Fruit fly (Drosophila melanogaster) whole organism, embryonic: ENCODE measurements around the gene Trm7-32.

ENCODE experiments used
- Atf3 ChIP-seq: fragments of 200-800 bp; sonication (Bioruptor generic); optimal IDR thresholded peaks from 3 replicates; lab custom pipeline; 2016; ENCODE audit warnings: missing biosample characterization, missing genetic modification characterization
- CG10267 ChIP-seq: fragments of 200-800 bp; sonication (Bioruptor generic); optimal IDR thresholded peaks from 2 replicates; lab custom pipeline; 2018; ENCODE audit warnings: missing biosample characterization, mild to moderate bottlenecking, missing genetic modification characterization, moderate library complexity
- CG10321 ChIP-seq: fragments of 200-800 bp; sonication (Bioruptor generic); IDR thresholded peaks from 2 replicates; pipeline ENCODE4 v1.3.6; 2022; ENCODE audit warnings: missing biosample characterization, missing genetic modification characterization
- CG11085 ChIP-seq: fragments of 200-800 bp; sonication (Bioruptor generic); IDR thresholded peaks from 2 replicates; pipeline ENCODE4 v1.3.6; 2022; ENCODE audit warnings: missing biosample characterization, missing genetic modification characterization
- CG11696 ChIP-seq: fragments of 200-800 bp; sonication (Bioruptor generic); IDR thresholded peaks from 2 replicates; pipeline ENCODE4 v1.3.6; 2022; ENCODE audit warnings: missing biosample characterization, missing genetic modification characterization
- CG12942 ChIP-seq: fragments of 200-800 bp; sonication (Bioruptor generic); optimal IDR thresholded peaks from 3 replicates; lab custom pipeline; 2016; ENCODE audit warnings: missing biosample characterization, missing genetic modification characterization
- CG13775 ChIP-seq: fragments of 200-800 bp; sonication (Bioruptor generic); optimal IDR thresholded peaks from 3 replicates; lab custom pipeline; 2017; ENCODE audit warnings: missing biosample characterization, mild to moderate bottlenecking, missing genetic modification characterization
- CG16863 ChIP-seq: fragments of 200-800 bp; sonication (Bioruptor generic); optimal IDR thresholded peaks from 3 replicates; lab custom pipeline; 2016; ENCODE audit warnings: missing biosample characterization, missing genetic modification characterization
- CG18764 ChIP-seq: fragments of 200-800 bp; sonication (Bioruptor generic); optimal IDR thresholded peaks from 3 replicates; lab custom pipeline; 2016; ENCODE audit warnings: missing biosample characterization, missing genetic modification characterization
- CG2120 ChIP-seq: fragments of 200-800 bp; sonication (Bioruptor generic); optimal IDR thresholded peaks from 3 replicates; lab custom pipeline; 2016; ENCODE audit warnings: missing biosample characterization, missing genetic modification characterization
- CG2199 ChIP-seq: fragments of 200-800 bp; sonication (Bioruptor generic); IDR thresholded peaks from 3 replicates; pipeline ENCODE4 v1.3.6; 2022; ENCODE audit warnings: missing biosample characterization, missing genetic modification characterization
- CG2875 ChIP-seq: fragments of 200-800 bp; sonication (Bioruptor generic); optimal IDR thresholded peaks from 2 replicates; lab custom pipeline; 2017; ENCODE audit warnings: missing biosample characterization, mild to moderate bottlenecking, missing genetic modification characterization, missing genetic modification reagents
- CG30431 ChIP-seq: fragments of 200-800 bp; sonication (Bioruptor generic); optimal IDR thresholded peaks from 2 replicates; lab custom pipeline; 2017; ENCODE audit warnings: missing biosample characterization, missing genetic modification characterization
- CG3163 ChIP-seq: fragments of 200-800 bp; sonication (Bioruptor generic); optimal IDR thresholded peaks from 3 replicates; lab custom pipeline; 2016; ENCODE audit warnings: missing biosample characterization, missing genetic modification characterization
- CG33213 ChIP-seq: fragments of 200-800 bp; sonication (Bioruptor generic); optimal IDR thresholded peaks from 3 replicates; lab custom pipeline; 2016; ENCODE audit warnings: missing biosample characterization, missing genetic modification characterization
- CG3726 ChIP-seq: fragments of 200-800 bp; sonication (Bioruptor generic); IDR thresholded peaks from 3 replicates; pipeline ENCODE4, ENCODE4 v1.3.6; 2022; ENCODE audit warnings: missing biosample characterization, missing genetic modification characterization
- CG4424 ChIP-seq: fragments of 200-800 bp; sonication (Bioruptor generic); optimal IDR thresholded peaks from 3 replicates; lab custom pipeline; 2016; ENCODE audit warnings: missing biosample characterization, missing genetic modification characterization
- CG5180 ChIP-seq: fragments of 200-800 bp; sonication (Bioruptor generic); optimal IDR thresholded peaks from 3 replicates; lab custom pipeline; 2017; ENCODE audit warnings: missing biosample characterization, missing genetic modification characterization, mild to moderate bottlenecking, moderate library complexity, missing genetic modification reagents
- CG5245 ChIP-seq: fragments of 200-800 bp; sonication (Bioruptor generic); optimal IDR thresholded peaks from 3 replicates; lab custom pipeline; 2016; ENCODE audit warnings: missing biosample characterization, missing genetic modification characterization
- CG6854 ChIP-seq: fragments of 200-800 bp; sonication (Bioruptor generic); optimal IDR thresholded peaks from 3 replicates; lab custom pipeline; 2017; ENCODE audit warnings: missing biosample characterization, mild to moderate bottlenecking, missing genetic modification characterization
- CTCF ChIP-seq: fragments of 200-800 bp; sonication (Bioruptor generic); optimal IDR thresholded peaks from 2 replicates; lab custom pipeline; 2017; ENCODE audit warnings: missing biosample characterization, mild to moderate bottlenecking, missing genetic modification characterization, moderate library complexity
- Drgx ChIP-seq: fragments of 200-800 bp; sonication (Bioruptor generic); IDR thresholded peaks from 2 replicates; pipeline ENCODE4 v1.3.6; 2022; ENCODE audit warnings: missing biosample characterization, missing genetic modification characterization
- Gsc ChIP-seq: fragments of 200-800 bp; sonication (Bioruptor generic); IDR thresholded peaks from 2 replicates; pipeline ENCODE4 v1.3.6; 2022; ENCODE audit warnings: missing biosample characterization, missing genetic modification characterization
- HHEX ChIP-seq: fragments of 200-800 bp; sonication (Bioruptor generic); optimal IDR thresholded peaks from 3 replicates; lab custom pipeline; 2017; ENCODE audit warnings: missing biosample characterization, mild to moderate bottlenecking, missing genetic modification characterization, missing genetic modification reagents
- HmgZ ChIP-seq: fragments of 200-800 bp; sonication (Bioruptor generic); optimal IDR thresholded peaks from 2 replicates; lab custom pipeline; 2018; ENCODE audit warnings: missing biosample characterization, mild to moderate bottlenecking, missing genetic modification characterization
- Hmr ChIP-seq: fragments of 200-800 bp; sonication (Bioruptor generic); optimal IDR thresholded peaks from 3 replicates; lab custom pipeline; 2017; ENCODE audit warnings: mild to moderate bottlenecking, missing biosample characterization, missing genetic modification reagents, missing genetic modification characterization
- Lhr ChIP-seq: fragments of 200-800 bp; sonication (Bioruptor generic); optimal IDR thresholded peaks from 3 replicates; lab custom pipeline; 2017; ENCODE audit warnings: mild to moderate bottlenecking, missing biosample characterization, missing genetic modification reagents, missing genetic modification characterization
- Mrtf ChIP-seq: fragments of 200-800 bp; sonication (Bioruptor generic); IDR thresholded peaks from 3 replicates; pipeline ENCODE4 v1.3.6; 2022; ENCODE audit warnings: missing biosample characterization, missing genetic modification characterization
- NK7.1 ChIP-seq: fragments of 200-800 bp; sonication (Bioruptor generic); optimal IDR thresholded peaks from 3 replicates; lab custom pipeline; 2016; ENCODE audit warnings: missing biosample characterization, missing genetic modification characterization
- Vsx1 ChIP-seq: fragments of 200-800 bp; sonication (Bioruptor generic); optimal IDR thresholded peaks from 2 replicates; lab custom pipeline; 2017; ENCODE audit warnings: missing biosample characterization, mild to moderate bottlenecking, missing genetic modification characterization, missing genetic modification reagents
- abd-A ChIP-seq: fragments of 200-800 bp; sonication (Bioruptor generic); optimal IDR thresholded peaks from 3 replicates; lab custom pipeline; 2019; ENCODE audit warnings: missing biosample characterization, mild to moderate bottlenecking, missing genetic modification characterization, moderate library complexity
- bigmax ChIP-seq: fragments of 200-800 bp; sonication (Bioruptor generic); optimal IDR thresholded peaks from 2 replicates; lab custom pipeline; 2018; ENCODE audit warnings: missing biosample characterization, mild to moderate bottlenecking, missing genetic modification characterization
- cato ChIP-seq: fragments of 200-800 bp; sonication (Bioruptor generic); optimal IDR thresholded peaks from 2 replicates; lab custom pipeline; 2016; ENCODE audit warnings: missing biosample characterization, missing genetic modification characterization, borderline replicate concordance
- cg ChIP-seq: fragments of 200-800 bp; sonication (Bioruptor generic); optimal IDR thresholded peaks from 3 replicates; lab custom pipeline; 2019; ENCODE audit warnings: missing biosample characterization, mild to moderate bottlenecking, missing genetic modification characterization, moderate library complexity
- chif ChIP-seq, 2 experiments: fragments of 200-800 bp; sonication (Bioruptor generic); optimal IDR thresholded peaks; 3 replicates each; lab custom pipeline; 2016; ENCODE audit warnings: missing biosample characterization in 2 of 2, missing genetic modification characterization in 2 of 2
- disco-r ChIP-seq: fragments of 200-800 bp; sonication (Bioruptor generic); optimal IDR thresholded peaks from 2 replicates; lab custom pipeline; 2016; ENCODE audit warnings: missing biosample characterization, missing genetic modification characterization
- en ChIP-seq: fragments of 200-800 bp; sonication (Bioruptor generic); optimal IDR thresholded peaks from 2 replicates; lab custom pipeline; 2016; ENCODE audit warnings: missing biosample characterization, missing genetic modification characterization
- esg ChIP-seq: fragments of 200-800 bp; sonication (Bioruptor generic); conservative IDR thresholded peaks from 2 replicates; pipeline ENCODE4 v1.3.6; 2022; ENCODE audit warnings: missing biosample characterization, missing genetic modification characterization
- fd102C ChIP-seq: fragments of 200-800 bp; sonication (Bioruptor generic); optimal IDR thresholded peaks from 2 replicates; lab custom pipeline; 2018; ENCODE audit warnings: missing biosample characterization, mild to moderate bottlenecking, missing genetic modification characterization, moderate library complexity
- fd96Cb ChIP-seq: fragments of 200-800 bp; sonication (Bioruptor generic); optimal IDR thresholded peaks from 2 replicates; lab custom pipeline; 2018; ENCODE audit warnings: missing biosample characterization, mild to moderate bottlenecking, missing genetic modification characterization, moderate library complexity
- klu ChIP-seq: fragments of 200-800 bp; sonication (Bioruptor generic); IDR thresholded peaks from 2 replicates; pipeline ENCODE4 v1.3.6; 2022; ENCODE audit warnings: missing biosample characterization, missing genetic modification characterization
- lilli ChIP-seq: fragments of 200-800 bp; sonication (Bioruptor generic); optimal IDR thresholded peaks from 3 replicates; lab custom pipeline; 2016; ENCODE audit warnings: missing biosample characterization, missing genetic modification characterization
- mam ChIP-seq: fragments of 200-800 bp; sonication (Bioruptor generic); optimal IDR thresholded peaks from 3 replicates; lab custom pipeline; 2016; ENCODE audit warnings: missing biosample characterization, missing genetic modification characterization
- prd ChIP-seq, 3 experiments: fragments of >200 bp in 2 of 3; fragments of 200-800 bp in 1 of 3; sonication (Bioruptor generic) in 1 of 3; optimal IDR thresholded peaks in 2 of 3; IDR thresholded peaks in 1 of 3; 2 replicates in 2 of 3; 3 replicates in 1 of 3; pipeline versions ENCODE4 v1.3.6 to Lab custom; 2017 to 2022; ENCODE audit warnings: missing biosample characterization in 1 of 3, missing genetic modification characterization in 1 of 3
- pum ChIP-seq: fragments of 200-800 bp; sonication (Bioruptor generic); optimal IDR thresholded peaks from 2 replicates; lab custom pipeline; 2016; ENCODE audit warnings: missing biosample characterization, missing genetic modification characterization
- sim ChIP-seq: fragments of 200-800 bp; sonication (Bioruptor generic); IDR thresholded peaks from 2 replicates; pipeline ENCODE4 v1.3.6; 2022; ENCODE audit warnings: missing biosample characterization, missing genetic modification characterization
- sima ChIP-seq: fragments of 200-800 bp; sonication (Bioruptor generic); optimal IDR thresholded peaks from 2 replicates; lab custom pipeline; 2016; ENCODE audit warnings: missing biosample characterization, missing genetic modification characterization
- sna ChIP-seq: fragments of 200-800 bp; sonication (Bioruptor generic); IDR thresholded peaks from 2 replicates; pipeline ENCODE4 v1.3.6; 2022; ENCODE audit warnings: missing biosample characterization, missing genetic modification characterization; ENCODE audit not compliant: partially characterized antibody
- tgo ChIP-seq: fragments of 200-800 bp; sonication (Bioruptor generic); IDR thresholded peaks from 3 replicates; pipeline ENCODE4 v1.3.6; 2022; ENCODE audit warnings: missing biosample characterization, missing genetic modification characterization
- tna ChIP-seq: fragments of 200-800 bp; sonication (Bioruptor generic); IDR thresholded peaks from 2 replicates; pipeline ENCODE4 v1.3.6; 2022; ENCODE audit warnings: missing biosample characterization, missing genetic modification characterization; ENCODE audit not compliant: partially characterized antibody

Trm7-32 gene

dm6 chr3R:17080666-17081358, 40.3 kb downstream of the Trm7-32 start (continued):
- peak; percentile 84 for TF ChIP-seq CG11696 (GFP tag; lab: Robert Waterston, UW)
- no peak for TF ChIP-seq abd-A (tag; lab: Kevin White, UChicago)
- TF ChIP-seq CG6854 (GFP tag; lab: Kevin White, UChicago): peak; percentile 95
- peak; percentile 91 for TF ChIP-seq CG30431
- peak; percentile 67; the same call in 1 of the 2 replicates for TF ChIP-seq CG10321 (GFP tag; lab: Robert Waterston, UW)
- peak; percentile 61 for TF ChIP-seq CG3163 (GFP tag; lab: Kevin White, UChicago)
- TF ChIP-seq sna (GFP tag; lab: Robert Waterston, UW): no peak
- TF ChIP-seq CG2120 (GFP tag; lab: Kevin White, UChicago): peak; percentile 94
- peak; percentile 80 for TF ChIP-seq en (GFP tag; lab: Kevin White, UChicago)
- peak; percentile 96 for TF ChIP-seq CG4424 (GFP tag; lab: Kevin White, UChicago)
- peak; percentile 90; the same call in 1 of the 2 replicates for TF ChIP-seq sim
- peak; percentile 90 for TF ChIP-seq HmgZ
- peak; percentile 96 for TF ChIP-seq Drgx
- TF ChIP-seq cato (GFP tag; lab: Kevin White, UChicago): peak; percentile 94
- TF ChIP-seq mam: peak; percentile 88
- peak; percentile 94 for TF ChIP-seq lilli (GFP tag; lab: Kevin White, UChicago)
- no peak for TF ChIP-seq Gsc (GFP tag; lab: Robert Waterston, UW)
- TF ChIP-seq CTCF: peak; percentile 71
- TF ChIP-seq bigmax (GFP tag; lab: Kevin White, UChicago): no peak
- TF ChIP-seq chif (GFP tag; optimal IDR thresholded peaks at IDR 0.05; lab: Kevin White, UChicago): peak; percentile 89 to 93
- peak; percentile 89 for TF ChIP-seq disco-r (GFP tag; lab: Kevin White, UChicago)
- peak; percentile 90 for TF ChIP-seq Lhr
- TF ChIP-seq HHEX (GFP tag; lab: Kevin White, UChicago): peak; percentile 94
- TF ChIP-seq CG2199 (GFP tag; lab: Robert Waterston, UW): peak; percentile 87
- peak; percentile 87 for TF ChIP-seq CG3726
- TF ChIP-seq klu: peak; percentile 91
- peak; percentile 91 for TF ChIP-seq CG18764
- peak; percentile 88 for TF ChIP-seq Mrtf
- TF ChIP-seq NK7.1 (GFP tag; lab: Kevin White, UChicago): peak; percentile 84
- TF ChIP-seq CG16863 (GFP tag; lab: Kevin White, UChicago): peak; percentile 91
- TF ChIP-seq CG5180 (GFP tag; lab: Kevin White, UChicago): peak; percentile 88
- no peak for TF ChIP-seq tna (GFP tag; lab: Robert Waterston, UW)
- TF ChIP-seq sima (GFP tag; lab: Kevin White, UChicago): peak; percentile 82
- TF ChIP-seq CG2875: peak; percentile 97
- TF ChIP-seq esg: peak; percentile 91
- peak; percentile 26 for TF ChIP-seq cg (GFP tag; lab: Kevin White, UChicago)
- peak; percentile 44 for TF ChIP-seq fd102C (GFP tag; lab: Kevin White, UChicago)
- peak; percentile 92 for TF ChIP-seq Vsx1 (GFP tag; lab: Kevin White, UChicago)
- TF ChIP-seq pum (GFP tag; lab: Kevin White, UChicago): peak; percentile 87
- peak; percentile 69 for TF ChIP-seq CG11085 (GFP tag; lab: Robert Waterston, UW)
- peak; percentile 64 for TF ChIP-seq CG33213 (GFP tag; lab: Kevin White, UChicago)
- peak; percentile 85 for TF ChIP-seq Atf3
- peak; percentile 97 for TF ChIP-seq CG13775
- peak; percentile 91 for TF ChIP-seq CG5245 (GFP tag; lab: Kevin White, UChicago)
- peak; percentile 87 for TF ChIP-seq CG12942 (GFP tag; lab: Kevin White, UChicago)
- TF ChIP-seq fd96Cb (tag; lab: Kevin White, UChicago): peak; percentile 94
- TF ChIP-seq prd (optimal IDR thresholded peaks at IDR 0.05; lab: Kevin White, UChicago): no peak
- peak; percentile 94 for TF ChIP-seq prd (GFP tag; IDR thresholded peaks at IDR 0.05; lab: Robert Waterston, UW)
- peak; percentile 90 for TF ChIP-seq CG10267
- peak; percentile 95 for TF ChIP-seq tgo (GFP tag; lab: Robert Waterston, UW)
- TF ChIP-seq Hmr (GFP tag; lab: Kevin White, UChicago): peak; percentile 97
